Worm (Caenorhabditis elegans) whole organism, early embryonic: Measurements from ENCODE around the gene Y19D10B.8.
"Not testable (repeated sequence)": the region's sequence is repeated elsewhere in the genome, so short reads cannot be mapped to it uniquely, and the experiment has no call there.

Experiments used
- B0310.2 ChIP-seq: sonication (generic microtip); optimal IDR thresholded peaks from 2 replicates; lab custom pipeline; 2016; ENCODE audit warnings: mild to moderate bottlenecking, missing genetic modification characterization, missing compliant biosample characterization
- F13C5.2 ChIP-seq: sonication (generic microtip); optimal IDR thresholded peaks from 2 replicates; lab custom pipeline; 2017; ENCODE audit warnings: mild to moderate bottlenecking, missing genetic modification characterization, inconsistent platforms, missing compliant biosample characterization
- aly-1 ChIP-seq: sonication (generic microtip); optimal IDR thresholded peaks from 2 replicates; lab custom pipeline; 2016; ENCODE audit warnings: missing genetic modification characterization, missing compliant biosample characterization
- ama-1 ChIP-seq: fragments of 150-350 bp; optimal IDR thresholded peaks from 2 replicates; lab custom pipeline; 2014
- ceh-13 ChIP-seq: fragments of 200-800 bp; sonication (Bioruptor generic); optimal IDR thresholded peaks from 2 replicates; lab custom pipeline; 2018; ENCODE audit warnings: mild to moderate bottlenecking, missing genetic modification characterization, missing compliant biosample characterization
- ceh-36 ChIP-seq: sonication (generic microtip); optimal IDR thresholded peaks from 2 replicates; lab custom pipeline; 2016; ENCODE audit warnings: missing genetic modification characterization, inconsistent platforms, missing compliant biosample characterization
- ets-7 ChIP-seq: sonication (generic microtip); optimal IDR thresholded peaks from 2 replicates; lab custom pipeline; 2016; ENCODE audit warnings: missing genotype, missing genetic modification characterization, missing compliant biosample characterization
- flt-1 ChIP-seq: fragments of 200-800 bp; sonication (Bioruptor generic); IDR thresholded peaks from 2 replicates; pipeline ENCODE4 v1.3.6; 2022; ENCODE audit warnings: missing genetic modification characterization, missing compliant biosample characterization
- hmbx-1 ChIP-seq: sonication (generic microtip); optimal IDR thresholded peaks from 2 replicates; lab custom pipeline; 2016; ENCODE audit warnings: mild to moderate bottlenecking, missing genetic modification characterization, missing compliant biosample characterization
- hmg-4 ChIP-seq: fragments of 200-800 bp; sonication (Bioruptor generic); optimal IDR thresholded peaks from 2 replicates; lab custom pipeline; 2018; ENCODE audit warnings: mild to moderate bottlenecking, missing genetic modification characterization, missing compliant biosample characterization
- hnd-1 ChIP-seq: sonication (generic microtip); optimal IDR thresholded peaks from 2 replicates; lab custom pipeline; 2016; ENCODE audit warnings: missing genetic modification characterization, missing compliant biosample characterization
- pes-1 ChIP-seq: fragments of 200-800 bp; sonication (Bioruptor generic); IDR thresholded peaks from 2 replicates; pipeline ENCODE4 v1.3.6; 2022; ENCODE audit warnings: missing genetic modification reagents, missing genetic modification characterization, missing compliant biosample characterization
- scrt-1 ChIP-seq: fragments of 200-800 bp; sonication (Bioruptor generic); IDR thresholded peaks from 2 replicates; pipeline ENCODE4 v1.3.6; 2022; ENCODE audit warnings: missing genetic modification characterization, missing compliant biosample characterization
- sea-1 ChIP-seq: fragments of 200-800 bp; sonication (Bioruptor generic); conservative IDR thresholded peaks from 2 replicates; pipeline ENCODE4 v1.3.6; 2022; ENCODE audit warnings: missing genetic modification characterization, missing compliant biosample characterization
- tbx-11 ChIP-seq: fragments of 200-800 bp; sonication (Bioruptor generic); IDR thresholded peaks from 2 replicates; pipeline ENCODE4 v1.3.6; 2022; ENCODE audit warnings: missing genetic modification characterization, missing compliant biosample characterization
- tbx-37 ChIP-seq: fragments of 200-800 bp; sonication (Bioruptor generic); conservative IDR thresholded peaks from 2 replicates; pipeline ENCODE4 v1.3.6; 2022; ENCODE audit warnings: missing genetic modification reagents, missing genetic modification characterization, missing compliant biosample characterization
- tra-4 ChIP-seq: sonication (generic microtip); optimal IDR thresholded peaks from 2 replicates; lab custom pipeline; 2017; ENCODE audit warnings: missing genetic modification characterization, missing compliant biosample characterization

The Y19D10B.8 gene

DNA sequence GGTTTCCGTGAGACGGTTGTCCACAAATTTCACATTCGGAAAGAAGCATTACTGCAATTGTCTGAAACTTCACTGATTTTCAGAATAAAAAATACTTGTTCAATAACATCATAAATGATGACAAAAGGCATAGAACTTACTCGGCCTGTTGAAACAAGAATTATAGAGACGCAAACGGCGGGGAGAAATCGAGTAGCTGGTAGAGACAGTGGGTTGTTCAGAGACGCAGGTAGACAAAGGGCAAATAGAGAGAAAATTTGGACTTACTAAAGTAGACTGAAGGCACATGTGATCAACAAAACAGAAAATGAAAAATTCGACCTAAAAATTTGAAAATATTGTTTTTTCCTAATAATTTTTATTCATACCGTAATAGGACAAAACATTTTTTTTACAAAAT, 41.1 kb downstream of the Y19D10B.8 start, which contains the start of gene nhr-182:
nhr-182 (minus strand) TSS at position 178 of the 400 bp plus-strand sequence.
- TF ChIP-seq pes-1 (GFP tag; lab: Robert Waterston, UW) (no peak), ceh-36 (tag; lab: Kevin White, UChicago) (no peak), ets-7 (tag; lab: Kevin White, UChicago) (no peak), aly-1 (tag; lab: Kevin White, UChicago) (no peak), flt-1 (GFP tag; lab: Robert Waterston, UW) (no peak), scrt-1 (GFP tag; lab: Robert Waterston, UW) (no peak), hnd-1 (tag; lab: Kevin White, UChicago) (no peak), sea-1 (GFP tag; lab: Robert Waterston, UW) (no peak), tbx-11 (GFP tag; lab: Robert Waterston, UW) (no peak), B0310.2 (tag; lab: Kevin White, UChicago) (no peak), hmg-4 (no peak), F13C5.2 (tag; lab: Kevin White, UChicago) (no peak), ama-1 (lab: Kevin White, UChicago) (no peak), ceh-13 (no peak), tra-4 (tag; lab: Kevin White, UChicago) (no peak), hmbx-1 (tag; lab: Kevin White, UChicago) (no peak), tbx-37 (GFP tag; lab: Robert Waterston, UW) (no peak)

DNA sequence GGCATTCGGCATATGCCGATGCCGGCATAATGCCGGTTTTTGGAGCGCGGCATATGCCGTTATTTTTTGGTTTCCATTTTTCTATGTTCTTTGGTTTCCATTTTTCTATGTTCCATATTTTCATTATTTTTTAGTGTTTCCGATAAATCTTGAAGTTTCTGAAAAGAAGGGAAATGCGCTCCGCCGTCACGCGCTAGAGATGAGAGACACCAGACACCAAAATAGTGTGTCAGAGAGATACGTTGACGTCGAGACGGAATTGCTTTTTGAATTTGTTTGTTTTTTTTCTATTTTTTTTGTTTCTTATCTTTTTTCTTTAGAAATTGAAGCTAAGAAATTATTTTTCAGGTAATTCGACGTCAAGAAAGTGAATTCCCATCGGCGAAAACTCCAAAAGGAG, 45.6 kb downstream of the Y19D10B.8 start, which contains the start of gene F41B5.1:
F41B5.1 (plus strand) TSS at position 343 of the 400 bp plus-strand sequence.
- not testable (repeated sequence) for TF ChIP-seq tbx-37 (GFP tag; lab: Robert Waterston, UW); sea-1 (GFP tag; lab: Robert Waterston, UW); aly-1 (tag; lab: Kevin White, UChicago)

DNA sequence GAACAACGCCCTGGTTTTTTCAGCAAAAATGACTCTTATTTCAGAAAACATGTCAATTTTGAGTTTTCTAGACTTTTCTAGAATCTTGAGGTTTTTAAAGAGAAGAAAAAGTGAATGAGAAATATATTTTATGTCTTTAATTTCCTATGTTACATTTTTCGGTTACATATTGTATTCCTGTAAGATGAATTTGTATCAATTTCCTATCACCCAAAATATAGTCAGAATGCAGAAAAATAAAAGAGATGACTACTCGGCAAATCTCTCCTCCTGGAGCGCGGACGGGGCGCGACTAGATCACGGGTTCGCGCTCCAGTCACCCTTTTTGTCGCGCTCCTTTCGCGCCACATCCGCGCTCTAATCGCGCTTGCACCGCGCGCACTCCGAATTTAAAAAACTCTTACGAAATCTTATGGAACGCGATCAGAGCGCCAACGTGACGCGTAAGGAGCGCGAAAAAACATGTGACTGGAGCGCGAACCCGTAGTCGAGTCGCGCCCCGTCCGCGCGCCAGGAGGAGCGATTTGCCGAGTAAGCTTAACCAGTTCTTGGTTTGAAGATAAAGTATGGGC, 46.2 kb downstream of the Y19D10B.8 start, which contains the start of gene str-253:
str-253 (minus strand) TSS at position 51 of the 572 bp plus-strand sequence.
- TF ChIP-seq B0310.2 (tag; lab: Kevin White, UChicago) (no peak), ama-1 (lab: Kevin White, UChicago) (no peak), tra-4 (tag; lab: Kevin White, UChicago) (no peak), aly-1 (tag; lab: Kevin White, UChicago) (no peak), sea-1 (GFP tag; lab: Robert Waterston, UW) (no peak)

DNA sequence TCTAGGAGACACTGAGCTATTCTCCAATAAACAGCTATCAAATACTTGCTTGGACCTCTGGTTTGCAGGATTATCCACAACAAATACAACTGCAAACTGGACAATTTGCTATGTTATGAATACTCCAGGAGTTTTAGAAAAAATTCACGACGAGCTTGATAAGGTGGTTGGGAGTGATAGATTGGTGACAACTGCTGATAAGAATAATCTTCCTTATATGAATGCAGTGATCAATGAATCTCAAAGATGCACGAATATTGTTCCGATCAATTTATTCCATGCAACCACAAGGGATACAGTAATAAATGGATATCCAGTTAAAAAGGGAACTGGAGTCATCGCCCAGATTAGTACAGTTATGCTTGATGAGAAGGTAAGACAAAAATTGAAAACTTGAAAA, 49.0 kb downstream of the Y19D10B.8 start:
- TF ChIP-seq ama-1 (lab: Kevin White, UChicago), result no peak
- no peak for TF ChIP-seq ets-7 (tag; lab: Kevin White, UChicago)
- no peak for TF ChIP-seq flt-1 (GFP tag; lab: Robert Waterston, UW)
- TF ChIP-seq pes-1 (GFP tag; lab: Robert Waterston, UW), result no peak
- no peak for TF ChIP-seq hnd-1 (tag; lab: Kevin White, UChicago)
- TF ChIP-seq tbx-11 (GFP tag; lab: Robert Waterston, UW), result no peak
- TF ChIP-seq hmbx-1 (tag; lab: Kevin White, UChicago), result no peak
- no peak for TF ChIP-seq ceh-36 (tag; lab: Kevin White, UChicago)
- TF ChIP-seq sea-1 (GFP tag; lab: Robert Waterston, UW), result no peak
- TF ChIP-seq hmg-4, result no peak
- TF ChIP-seq aly-1 (tag; lab: Kevin White, UChicago), result no peak
- no peak for TF ChIP-seq scrt-1 (GFP tag; lab: Robert Waterston, UW)
- TF ChIP-seq F13C5.2 (tag; lab: Kevin White, UChicago), result no peak

DNA sequence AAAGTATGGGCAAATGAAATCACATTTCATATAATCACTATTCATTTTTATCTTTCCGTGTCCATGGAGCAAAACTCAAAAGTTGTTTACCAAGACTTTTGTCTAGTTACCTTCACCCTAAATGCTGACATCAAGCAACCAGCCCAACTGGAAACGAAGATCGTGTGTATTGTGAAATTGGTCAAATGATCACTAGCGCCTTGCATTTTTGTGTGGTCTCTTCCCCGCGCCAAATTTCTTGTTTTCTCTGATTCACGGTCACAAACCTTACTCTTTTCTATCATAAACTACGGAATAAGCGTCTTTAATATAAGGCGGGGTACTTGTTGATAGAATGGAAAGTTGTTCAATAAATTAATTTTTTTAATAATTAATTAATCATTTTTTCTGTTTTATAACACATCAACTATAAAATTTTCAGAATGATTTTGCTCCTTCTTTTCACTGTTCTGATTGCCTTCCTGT, 50.6 kb downstream of the Y19D10B.8 start, which contains the start of gene cyp-33C7:
cyp-33C7 (plus strand) TSS at position 415 of the 465 bp plus-strand sequence.
- TF ChIP-seq hmg-4 (no peak), hmbx-1 (tag; lab: Kevin White, UChicago) (no peak)

DNA sequence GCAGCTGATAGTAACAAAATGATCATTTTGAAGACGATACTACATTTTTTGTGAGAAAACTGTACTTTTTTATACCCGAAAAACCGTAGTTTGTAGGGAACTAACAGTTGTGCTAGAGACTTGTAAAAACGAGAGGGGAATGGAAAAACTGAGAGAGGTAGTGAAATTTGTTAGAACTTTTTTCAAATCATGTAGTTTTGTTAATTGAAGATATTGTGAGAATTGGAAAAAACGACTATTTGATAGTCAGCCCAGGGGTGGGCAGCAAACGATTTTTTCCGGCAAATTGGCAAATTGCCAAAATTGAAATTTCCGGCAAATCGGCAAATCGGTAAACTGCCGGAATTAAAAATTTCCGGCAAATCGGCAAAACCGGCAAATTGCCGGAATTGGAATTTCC, 51.5 kb downstream of the Y19D10B.8 start, which contains the start of gene cyp-33C6:
cyp-33C6 (minus strand) TSS at position 101 of the 400 bp plus-strand sequence.
- TF ChIP-seq hnd-1 (tag; lab: Kevin White, UChicago) (no peak), tra-4 (tag; lab: Kevin White, UChicago) (no peak), scrt-1 (GFP tag; lab: Robert Waterston, UW) (no peak), aly-1 (tag; lab: Kevin White, UChicago) (no peak), ets-7 (tag; lab: Kevin White, UChicago) (no peak), hmg-4 (no peak), F13C5.2 (tag; lab: Kevin White, UChicago) (no peak), sea-1 (GFP tag; lab: Robert Waterston, UW) (no peak), ama-1 (lab: Kevin White, UChicago) (no peak), tbx-37 (GFP tag; lab: Robert Waterston, UW) (no peak), flt-1 (GFP tag; lab: Robert Waterston, UW) (no peak), pes-1 (GFP tag; lab: Robert Waterston, UW) (no peak), B0310.2 (tag; lab: Kevin White, UChicago) (no peak), ceh-36 (tag; lab: Kevin White, UChicago) (no peak), tbx-11 (GFP tag; lab: Robert Waterston, UW) (no peak), ceh-13 (no peak), hmbx-1 (tag; lab: Kevin White, UChicago) (no peak)
